Worm (Caenorhabditis elegans): ENCODE measurements around the gene F43E2.6.

DNA sequence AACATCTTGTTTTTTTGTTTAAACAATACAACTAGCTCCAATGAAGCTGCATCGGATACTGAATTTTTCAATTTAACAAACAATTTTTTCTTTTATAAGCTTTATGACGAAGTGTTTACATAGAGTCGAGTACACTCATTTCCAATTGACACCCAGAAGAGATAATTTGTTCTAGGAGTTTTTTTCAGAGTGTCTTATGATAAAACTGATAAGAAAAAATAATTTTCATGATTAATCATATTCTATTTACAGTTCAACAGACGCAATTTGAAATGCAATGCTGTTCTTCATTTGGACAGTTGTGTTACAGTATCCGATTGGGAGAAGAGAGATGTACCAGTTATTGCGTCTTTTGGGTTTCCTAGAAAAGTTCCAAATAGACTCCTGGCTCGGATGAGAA is 13.3 kb upstream of the F43E2.6 start:
- no peak for TF ChIP-seq him-1 (tag; optimal IDR thresholded peaks at IDR 0.05)
- no peak for TF ChIP-seq W03F9.2 (tag; optimal IDR thresholded peaks at IDR 0.05)

Measured in whole organism, L4/young adult.